Worm (Caenorhabditis elegans): ENCODE results near the gene srw-7.

The srw-7 gene

DNA sequence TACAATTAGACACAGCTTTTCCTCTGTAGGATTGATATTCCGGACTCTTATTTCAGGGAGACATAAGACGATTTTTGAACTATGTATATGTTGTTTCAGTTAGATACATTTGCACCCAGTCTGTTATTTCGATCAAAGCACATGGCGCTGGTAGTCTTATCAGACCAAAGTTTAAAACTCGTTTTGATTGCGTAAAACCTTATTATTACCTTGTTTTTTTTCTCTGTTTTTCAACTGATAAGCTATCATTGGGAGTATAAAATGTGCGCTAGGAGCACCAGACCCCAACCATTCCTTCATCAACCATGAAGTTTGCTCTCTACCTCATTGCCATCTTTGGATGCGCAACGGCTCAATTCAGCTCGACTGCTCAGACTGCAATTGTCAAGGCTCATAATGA, 6.2 kb downstream of the srw-7 start, which contains the start of gene scl-12:
TSS of gene scl-12 (plus strand) at position 301 of the 400 bp plus-strand sequence.
- TF ChIP-seq F39B2.1 (GFP tag; IDR thresholded peaks at IDR 0.05) (no peak), hmg-20 (GFP tag; IDR thresholded peaks at IDR 0.05) (no peak), pha-4 (tag; optimal IDR thresholded peaks at IDR 0.05) (no peak), ceh-27 (GFP tag; optimal IDR thresholded peaks at IDR 0.05) (no peak), ceh-58 (GFP tag; IDR thresholded peaks at IDR 0.05) (no peak), die-1 (tag; optimal IDR thresholded peaks at IDR 0.05) (no peak), hlh-12 (tag; optimal IDR thresholded peaks at IDR 0.05) (no peak), ztf-26 (tag; optimal IDR thresholded peaks at IDR 0.05) (no peak), B0336.3 (GFP tag; IDR thresholded peaks at IDR 0.05) (no peak), F10E7.11 (tag; optimal IDR thresholded peaks at IDR 0.05) (no peak)

DNA sequence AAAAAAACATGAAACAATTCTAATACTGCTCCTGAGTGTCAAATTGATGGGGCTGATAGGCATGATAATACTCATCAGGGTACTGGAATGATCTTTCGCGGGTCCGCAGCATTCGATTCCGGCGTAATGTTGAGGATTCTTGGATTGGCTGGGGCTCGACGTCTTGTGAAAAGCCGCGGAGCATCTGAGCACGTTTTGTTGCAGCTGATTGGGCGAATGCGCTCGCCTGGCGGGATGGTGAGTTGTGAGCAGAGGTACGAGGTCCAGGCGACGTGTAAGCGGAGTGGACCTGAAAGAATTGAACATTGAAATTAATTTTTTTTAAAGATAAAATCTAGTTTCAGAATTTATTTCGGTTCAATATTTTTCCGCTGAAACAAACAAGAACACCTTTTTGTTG, 7.9 kb downstream of the srw-7 start:
- TF ChIP-seq zfh-2 (GFP tag; conservative IDR thresholded peaks at IDR 0.05), result peak; percentile 67
- TF ChIP-seq athp-1 (tag; optimal IDR thresholded peaks at IDR 0.05), result no peak

DNA sequence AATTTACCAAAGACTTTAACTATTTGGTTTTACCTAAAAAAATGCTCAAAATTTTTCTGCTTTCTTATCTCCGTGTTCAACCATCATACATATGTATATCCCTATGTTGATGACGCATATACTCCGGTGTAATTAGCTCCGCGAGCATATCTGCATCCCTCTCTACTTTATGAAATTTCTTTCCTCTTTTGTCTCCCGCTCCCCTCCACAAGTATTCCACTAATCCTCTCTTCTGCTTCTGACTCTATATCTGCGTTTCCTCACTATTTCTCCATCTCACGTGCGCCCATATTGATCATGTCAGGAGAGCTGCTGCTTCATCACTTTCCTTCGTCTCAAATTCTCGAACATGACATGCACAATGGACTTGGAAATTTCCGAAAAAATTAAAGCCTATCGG, 8.9 kb downstream of the srw-7 start, which contains the start of gene H10D18.1:
TSS of gene H10D18.1 (plus strand) at position 277 of the 400 bp plus-strand sequence.
- TF ChIP-seq nfyb-1 (GFP tag; IDR thresholded peaks at IDR 0.05), result no peak
- no peak for TF ChIP-seq die-1 (tag; optimal IDR thresholded peaks at IDR 0.05)
- no peak for TF ChIP-seq nhr-90 (tag; optimal IDR thresholded peaks at IDR 0.05)
- TF ChIP-seq dox-1 (GFP tag; IDR thresholded peaks at IDR 0.05), result no peak
- TF ChIP-seq akir-1 (GFP tag; optimal IDR thresholded peaks at IDR 0.05), result no peak
- no peak for TF ChIP-seq pha-4 (tag; optimal IDR thresholded peaks at IDR 0.05)

DNA sequence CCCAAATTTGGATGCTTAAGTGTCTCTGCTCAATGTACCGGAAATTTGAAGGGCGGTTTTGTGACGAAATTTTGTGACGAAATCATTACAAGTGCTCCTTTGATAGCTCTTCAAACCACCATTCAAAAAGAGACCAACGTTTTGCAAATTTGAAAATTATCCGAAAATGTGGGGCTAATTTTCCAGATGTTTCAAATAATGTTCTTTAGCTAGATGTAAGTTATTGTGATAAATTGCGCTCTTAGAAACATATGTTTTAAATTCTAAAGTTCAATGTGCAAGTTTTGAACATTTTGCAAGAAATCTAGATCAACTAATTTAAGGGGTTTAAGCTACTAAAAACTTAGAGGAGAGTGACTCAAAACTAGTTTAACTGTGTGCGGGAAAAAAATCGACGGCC, 14.8 kb downstream of the srw-7 start:
- TF ChIP-seq T26A5.8 (tag; optimal IDR thresholded peaks at IDR 0.05) (no peak), cebp-1 (GFP tag; IDR thresholded peaks at IDR 0.05) (no peak), cebp-1 (tag; optimal IDR thresholded peaks at IDR 0.05) (peak; percentile 27)

DNA sequence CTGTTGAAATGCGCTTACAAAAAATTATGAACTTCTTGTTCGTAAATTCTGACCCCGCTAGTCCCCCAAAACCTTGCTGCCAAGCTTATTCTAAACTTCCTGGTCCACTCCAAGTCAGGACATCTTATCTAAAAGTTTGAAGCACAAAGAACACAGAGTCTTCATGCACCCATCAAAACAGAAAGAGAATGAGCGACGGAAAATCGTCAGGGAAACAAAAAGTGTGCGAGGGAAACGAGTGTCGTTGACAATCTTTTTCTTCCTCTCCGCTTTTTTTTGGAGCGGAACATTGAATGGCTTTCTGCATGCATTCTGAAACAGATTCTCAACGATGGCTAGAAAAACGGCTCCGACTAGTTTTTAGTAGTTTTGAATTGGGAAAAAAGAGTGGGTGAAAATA, 19.1 kb downstream of the srw-7 start:
- no peak for TF ChIP-seq attf-6 (GFP tag; IDR thresholded peaks at IDR 0.05)
- TF ChIP-seq tbp1 (GFP tag; optimal IDR thresholded peaks at IDR 0.05), result no peak
- TF ChIP-seq madf-3 (GFP tag; IDR thresholded peaks at IDR 0.05), result no peak
- no peak for TF ChIP-seq lsy-27 (tag; optimal IDR thresholded peaks at IDR 0.05; ENCODE audit: borderline replicate concordance, insufficient read depth)
- no peak for TF ChIP-seq nfya-2 (GFP tag; IDR thresholded peaks at IDR 0.05)
- TF ChIP-seq mcd-1 (GFP tag; IDR thresholded peaks at IDR 0.05), result no peak
- no peak for TF ChIP-seq hmg-20 (GFP tag; IDR thresholded peaks at IDR 0.05)
- no peak for TF ChIP-seq ama-1 (optimal IDR thresholded peaks at IDR 0.05)
- no peak for TF ChIP-seq ama-1 (GFP tag; optimal IDR thresholded peaks at IDR 0.05)
- no peak for TF ChIP-seq mel-28 (tag; optimal IDR thresholded peaks at IDR 0.05; ENCODE audit: borderline replicate concordance)
- TF ChIP-seq ztf-3 (GFP tag; optimal IDR thresholded peaks at IDR 0.05), result no peak
- TF ChIP-seq unc-62 (GFP tag; optimal IDR thresholded peaks at IDR 0.05), result no peak
- TF ChIP-seq Y53G8AR.9 (GFP tag; conservative IDR thresholded peaks at IDR 0.05), result no peak
- no peak for TF ChIP-seq F37B4.10 (GFP tag; IDR thresholded peaks at IDR 0.05)
- TF ChIP-seq ztf-6 (GFP tag; IDR thresholded peaks at IDR 0.05), result no peak
- TF ChIP-seq unc-130 (GFP tag; optimal IDR thresholded peaks at IDR 0.05), result no peak
- no peak for TF ChIP-seq madf-6 (GFP tag; IDR thresholded peaks at IDR 0.05)
- TF ChIP-seq let-607 (tag; optimal IDR thresholded peaks at IDR 0.05), result no peak
